1 fruit fly cellular context compared by ENCODE assay signal in the genomic region with DNA sequence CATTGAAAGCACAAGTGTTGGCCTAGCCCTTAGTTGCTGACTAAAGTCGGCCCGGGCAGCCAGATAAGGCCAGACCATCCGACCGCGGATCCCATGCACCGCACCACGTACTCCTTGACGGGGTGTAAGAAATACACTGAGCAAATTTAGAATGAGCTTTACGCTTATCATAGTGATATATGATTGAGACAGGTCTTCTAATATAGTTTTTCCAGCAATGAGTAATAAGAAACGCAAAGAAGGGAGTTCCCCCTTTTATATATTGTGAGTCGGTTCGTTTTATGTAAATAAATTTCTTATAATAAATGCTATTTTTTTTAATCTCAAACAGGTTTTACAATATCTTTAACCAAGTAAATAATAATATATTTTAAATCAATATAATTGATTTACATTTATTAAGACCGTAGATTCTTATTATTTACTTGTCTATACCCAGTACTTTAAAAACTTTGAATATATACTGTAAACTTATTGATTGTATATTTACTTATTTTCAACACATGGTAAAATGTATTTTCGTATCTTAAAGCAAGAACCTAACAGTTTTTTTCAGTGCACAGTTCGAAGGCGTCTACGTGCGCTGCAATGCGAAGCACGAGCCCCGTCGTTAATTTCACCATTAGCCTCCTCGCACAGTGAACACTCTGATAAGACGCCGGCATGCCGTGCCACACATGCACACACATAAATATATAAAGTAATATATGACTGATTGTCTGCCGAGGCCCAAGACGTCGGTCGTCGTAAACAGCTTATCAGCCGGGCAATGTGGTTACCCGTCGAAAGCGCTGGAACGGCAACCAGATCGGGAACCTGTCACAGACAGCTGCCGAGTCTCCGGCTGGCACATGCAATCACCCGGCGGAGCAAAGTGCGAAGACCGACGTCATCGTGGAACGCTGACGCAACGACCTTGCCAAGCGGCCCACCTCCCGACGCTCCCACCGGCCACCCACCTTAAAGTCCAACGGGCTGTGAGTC.
TF ChIP-seq lines count a peak whose summit lies in the region.

No protein-coding gene starts in this region.

TF ChIP-seq in whole organism, embryonic, 481 proteins besides CTCF, POLR2A, EP300 and RAD21 (continued from another document and continues in another):
- TF ChIP-seq Mrtf (GFP tag; IDR thresholded peaks at IDR 0.05; lab: Robert Waterston, UW) (no peak; the same call in 2 of the 3 replicates), CG9727 (GFP tag; optimal IDR thresholded peaks at IDR 0.05; lab: Kevin White, UChicago) (peak; percentile 85), bowl (GFP tag; IDR thresholded peaks at IDR 0.05; lab: Robert Waterston, UW) (no peak), unpg (GFP tag; optimal IDR thresholded peaks at IDR 0.05; lab: Kevin White, UChicago) (peak; percentile 4), CG14710 (tag; optimal IDR thresholded peaks at IDR 0.05; lab: Kevin White, UChicago) (peak; percentile 41), Xrp1 (GFP tag; IDR thresholded peaks at IDR 0.05; lab: Robert Waterston, UW) (peak; percentile 46), dpn (GFP tag; optimal IDR thresholded peaks at IDR 0.05; lab: Kevin White, UChicago) (peak in 1 of 2 experiments; percentile 45), ase (GFP tag; IDR thresholded peaks at IDR 0.05; lab: Robert Waterston, UW) (no peak), sc (optimal IDR thresholded peaks at IDR 0.05; lab: Kevin White, UChicago) (no peak), sc (GFP tag; optimal IDR thresholded peaks at IDR 0.05; lab: Kevin White, UChicago) (peak; percentile 19), lbe (GFP tag; optimal IDR thresholded peaks at IDR 0.05; lab: Kevin White, UChicago) (no peak), fd96Cb (tag; optimal IDR thresholded peaks at IDR 0.05; lab: Kevin White, UChicago) (peak; percentile 42), zen2 (GFP tag; IDR thresholded peaks at IDR 0.05; lab: Robert Waterston, UW; ENCODE audit: partially characterized antibody) (0 out of 3 replicates have a peak, but pooled peaks have one; percentile 27), CG12769 (tag; optimal IDR thresholded peaks at IDR 0.05; lab: Kevin White, UChicago) (peak; percentile 88), CG1603 (tag; optimal IDR thresholded peaks at IDR 0.05; lab: Kevin White, UChicago) (no peak), Usf (GFP tag; optimal IDR thresholded peaks at IDR 0.05; lab: Kevin White, UChicago) (peak; percentile 36), CG13123 (GFP tag; optimal IDR thresholded peaks at IDR 0.05; lab: Kevin White, UChicago) (no peak), mam (GFP tag; optimal IDR thresholded peaks at IDR 0.05; lab: Kevin White, UChicago) (no peak), CG14441 (GFP tag; IDR thresholded peaks at IDR 0.05; lab: Robert Waterston, UW) (peak; percentile 38; the same call in 1 of the 2 replicates), cg (GFP tag; optimal IDR thresholded peaks at IDR 0.05; lab: Kevin White, UChicago) (peak; percentile 30), CG12659 (GFP tag; optimal IDR thresholded peaks at IDR 0.05; lab: Kevin White, UChicago) (peak; percentile 68), kay (GFP tag; optimal IDR thresholded peaks at IDR 0.05; lab: Kevin White, UChicago) (peak; percentile 23), CG33557 (GFP tag; optimal IDR thresholded peaks at IDR 0.05; lab: Kevin White, UChicago) (peak; percentile 10), CG3407 (GFP tag; optimal IDR thresholded peaks at IDR 0.05; lab: Kevin White, UChicago) (peak; percentile 14), bsh (GFP tag; optimal IDR thresholded peaks at IDR 0.05; lab: Kevin White, UChicago) (peak; percentile 4 to 15), so (GFP tag; IDR thresholded peaks at IDR 0.05; lab: Robert Waterston, UW) (0 out of 3 replicates have a peak, but pooled peaks have one; percentile 39), sens (GFP tag; lab: Kevin White, UChicago) (peak; percentile 69), nom (GFP tag; optimal IDR thresholded peaks at IDR 0.05; lab: Kevin White, UChicago) (peak; percentile 94), CG9876 (GFP tag; optimal IDR thresholded peaks at IDR 0.05; lab: Kevin White, UChicago) (no peak), Sox102F (GFP tag; optimal IDR thresholded peaks at IDR 0.05; lab: Kevin White, UChicago) (peak; percentile 58), CG34376 (GFP tag; optimal IDR thresholded peaks at IDR 0.05; lab: Kevin White, UChicago) (peak; percentile 85), D19A (tag; optimal IDR thresholded peaks at IDR 0.05; lab: Kevin White, UChicago) (peak; percentile 48), Nf-YB (GFP tag; optimal IDR thresholded peaks at IDR 0.05; lab: Kevin White, UChicago) (peak; percentile 30), dmrt11E (tag; optimal IDR thresholded peaks at IDR 0.05; lab: Kevin White, UChicago) (peak; percentile 49), klu (GFP tag; IDR thresholded peaks at IDR 0.05; lab: Robert Waterston, UW) (peak; percentile 11; the same call in 1 of the 2 replicates), Sox100B (GFP tag; optimal IDR thresholded peaks at IDR 0.05; lab: Kevin White, UChicago) (peak; percentile 67), Ssrp (tag; optimal IDR thresholded peaks at IDR 0.05; lab: Kevin White, UChicago) (peak; percentile 62), corto (GFP tag; optimal IDR thresholded peaks at IDR 0.05; lab: Kevin White, UChicago) (no peak), org-1 (GFP tag; optimal IDR thresholded peaks at IDR 0.05; lab: Kevin White, UChicago) (peak; percentile 30), CG16815 (GFP tag; optimal IDR thresholded peaks at IDR 0.05; lab: Kevin White, UChicago) (peak; percentile 32), Abd-B (GFP tag; optimal IDR thresholded peaks at IDR 0.05; lab: Kevin White, UChicago) (peak; percentile 30), exex (tag; optimal IDR thresholded peaks at IDR 0.05; lab: Kevin White, UChicago) (peak; percentile 61), CG8388 (GFP tag; optimal IDR thresholded peaks at IDR 0.05; lab: Kevin White, UChicago) (peak; percentile 31), dmrt99B (tag; optimal IDR thresholded peaks at IDR 0.05; lab: Kevin White, UChicago) (peak; percentile 67), twi (tag; optimal IDR thresholded peaks at IDR 0.05; lab: Kevin White, UChicago) (peak; percentile 21), odd (GFP tag; optimal IDR thresholded peaks at IDR 0.05; lab: Kevin White, UChicago) (peak; percentile 19), CG6683 (GFP tag; optimal IDR thresholded peaks at IDR 0.05; lab: Kevin White, UChicago) (peak; percentile 6), chinmo (GFP tag; IDR thresholded peaks at IDR 0.05; lab: Robert Waterston, UW; ENCODE audit: partially characterized antibody) (peak; percentile 85; the same call in 3 of the 4 replicates), prd (optimal IDR thresholded peaks at IDR 0.05; lab: Kevin White, UChicago) (no peak), prd (GFP tag; IDR thresholded peaks at IDR 0.05; lab: Robert Waterston, UW) (peak; percentile 45; the same call in 1 of the 3 replicates), mirr (GFP tag; optimal IDR thresholded peaks at IDR 0.05; lab: Kevin White, UChicago) (peak; percentile 59), PHDP (tag; optimal IDR thresholded peaks at IDR 0.05; lab: Kevin White, UChicago) (peak; percentile 65), Aef1 (GFP tag; IDR thresholded peaks at IDR 0.05; lab: Robert Waterston, UW) (0 out of 3 replicates have a peak, but pooled peaks have one; percentile 8), pan (optimal IDR thresholded peaks at IDR 0.05; lab: Kevin White, UChicago) (no peak), pan (GFP tag; optimal IDR thresholded peaks at IDR 0.05 in 1 of 2, IDR thresholded peaks at IDR 0.05 in 1 of 2) (peak in 1 of 2 experiments; percentile 32), CG15696 (tag; optimal IDR thresholded peaks at IDR 0.05; lab: Kevin White, UChicago) (peak; percentile 25), az2 (GFP tag; optimal IDR thresholded peaks at IDR 0.05; lab: Kevin White, UChicago) (peak; percentile 51), Vsx1 (GFP tag; optimal IDR thresholded peaks at IDR 0.05; lab: Kevin White, UChicago) (peak; percentile 58), CG43689 (GFP tag; IDR thresholded peaks at IDR 0.05; lab: Robert Waterston, UW) (no peak), ftz-f1 (GFP tag; optimal IDR thresholded peaks at IDR 0.05; lab: Kevin White, UChicago) (peak; percentile 75), CG17829 (tag; optimal IDR thresholded peaks at IDR 0.05; lab: Kevin White, UChicago) (peak; percentile 33), lola (GFP tag; optimal IDR thresholded peaks at IDR 0.05; lab: Kevin White, UChicago) (peak in 1 of 3 experiments; percentile 71), CG1233 (GFP tag; optimal IDR thresholded peaks at IDR 0.05; lab: Kevin White, UChicago) (peak; percentile 39), crc (GFP tag; optimal IDR thresholded peaks at IDR 0.05; lab: Kevin White, UChicago) (peak; percentile 9), psq (GFP tag; optimal IDR thresholded peaks at IDR 0.05; lab: Kevin White, UChicago) (no peak), CoRest (tag; optimal IDR thresholded peaks at IDR 0.05; lab: Kevin White, UChicago) (peak; percentile 82), CG10147 (GFP tag; optimal IDR thresholded peaks at IDR 0.05; lab: Kevin White, UChicago) (peak; percentile 30), wor (GFP tag; IDR thresholded peaks at IDR 0.05; lab: Robert Waterston, UW) (no peak), CG6854 (GFP tag; optimal IDR thresholded peaks at IDR 0.05; lab: Kevin White, UChicago) (peak; percentile 10), CG2712 (tag; optimal IDR thresholded peaks at IDR 0.05; lab: Kevin White, UChicago) (peak; percentile 60), usp (GFP tag; optimal IDR thresholded peaks at IDR 0.05; lab: Kevin White, UChicago) (no peak), croc (GFP tag; conservative IDR thresholded peaks at IDR 0.05; lab: Robert Waterston, UW) (no peak; the same call in 2 of the 3 replicates), Hey (tag; optimal IDR thresholded peaks at IDR 0.05; lab: Kevin White, UChicago) (peak; percentile 64), CG17328 (GFP tag; IDR thresholded peaks at IDR 0.05; lab: Robert Waterston, UW) (peak; percentile 17; the same call in 1 of the 2 replicates), Optix (GFP tag; IDR thresholded peaks at IDR 0.05; lab: Robert Waterston, UW) (0 out of 3 replicates have a peak, but pooled peaks have one; percentile 24), tgo (GFP tag; IDR thresholded peaks at IDR 0.05; lab: Robert Waterston, UW) (peak; percentile 28; the same call in 2 of the 3 replicates), ci (GFP tag; IDR thresholded peaks at IDR 0.05; lab: Robert Waterston, UW) (peak; percentile 60; the same call in 2 of the 3 replicates), CG12391 (tag; optimal IDR thresholded peaks at IDR 0.05; lab: Kevin White, UChicago) (peak; percentile 66), sug (tag; optimal IDR thresholded peaks at IDR 0.05; lab: Kevin White, UChicago) (peak; percentile 80), tin (GFP tag; optimal IDR thresholded peaks at IDR 0.05; lab: Kevin White, UChicago) (peak; percentile 12), phol (tag; optimal IDR thresholded peaks at IDR 0.05; lab: Kevin White, UChicago) (peak; percentile 64), CG9817 (tag; optimal IDR thresholded peaks at IDR 0.05; lab: Kevin White, UChicago) (peak; percentile 25), YL-1 (GFP tag; optimal IDR thresholded peaks at IDR 0.05; lab: Kevin White, UChicago) (peak; percentile 19), CG2129 (GFP tag; IDR thresholded peaks at IDR 0.05; lab: Robert Waterston, UW; ENCODE audit: partially characterized antibody) (no peak), CG7987 (GFP tag; optimal IDR thresholded peaks at IDR 0.05; lab: Kevin White, UChicago) (peak; percentile 34), esg (GFP tag; conservative IDR thresholded peaks at IDR 0.05; lab: Robert Waterston, UW) (0 out of 2 replicates have a peak, but pooled peaks have one; percentile 4), CG18599 (GFP tag; optimal IDR thresholded peaks at IDR 0.05; lab: Kevin White, UChicago) (peak; percentile 42), Hr51 (GFP tag; optimal IDR thresholded peaks at IDR 0.05; lab: Kevin White, UChicago) (peak in 1 of 2 experiments; percentile 76), gem (tag; optimal IDR thresholded peaks at IDR 0.05; lab: Kevin White, UChicago) (peak; percentile 76), Meics (GFP tag; optimal IDR thresholded peaks at IDR 0.05; lab: Kevin White, UChicago) (peak; percentile 70), CG11456 (GFP tag; IDR thresholded peaks at IDR 0.05; lab: Robert Waterston, UW) (peak; percentile 59; the same call in 1 of the 3 replicates), Six4 (GFP tag; optimal IDR thresholded peaks at IDR 0.05; lab: Kevin White, UChicago) (peak; percentile 55), Hr78 (GFP tag; optimal IDR thresholded peaks at IDR 0.05; lab: Kevin White, UChicago) (peak in 1 of 2 experiments; percentile 35), gce (GFP tag; IDR thresholded peaks at IDR 0.05; lab: Robert Waterston, UW) (0 out of 3 replicates have a peak, but pooled peaks have one; percentile 5), GATAe (GFP tag; conservative IDR thresholded peaks at IDR 0.05; lab: Robert Waterston, UW) (peak; percentile 45), hb (GFP tag; IDR thresholded peaks at IDR 0.05; lab: Robert Waterston, UW; ENCODE audit: partially characterized antibody) (no peak), NFAT (GFP tag; IDR thresholded peaks at IDR 0.05; lab: Robert Waterston, UW) (0 out of 2 replicates have a peak, but pooled peaks have one; percentile 33), CG10543 (GFP tag; optimal IDR thresholded peaks at IDR 0.05; lab: Kevin White, UChicago) (peak; percentile 86), CG11504 (tag; optimal IDR thresholded peaks at IDR 0.05; lab: Kevin White, UChicago) (peak; percentile 78), CG11723 (GFP tag; optimal IDR thresholded peaks at IDR 0.05; lab: Kevin White, UChicago) (peak; percentile 26), lab (GFP tag; optimal IDR thresholded peaks at IDR 0.05; lab: Kevin White, UChicago) (peak; percentile 59), CG17359 (tag; optimal IDR thresholded peaks at IDR 0.05; lab: Kevin White, UChicago) (peak; percentile 19), CG7928 (GFP tag; optimal IDR thresholded peaks at IDR 0.05; lab: Kevin White, UChicago) (no peak), Adf1 (GFP tag; IDR thresholded peaks at IDR 0.05; lab: Robert Waterston, UW) (peak; percentile 55; the same call in 1 of the 2 replicates), HmgZ (tag; optimal IDR thresholded peaks at IDR 0.05; lab: Kevin White, UChicago) (peak; percentile 15), sd (tag; optimal IDR thresholded peaks at IDR 0.05; lab: Kevin White, UChicago) (peak; percentile 76), CG15269 (tag; optimal IDR thresholded peaks at IDR 0.05; lab: Kevin White, UChicago) (peak; percentile 53), CG13775 (GFP tag; optimal IDR thresholded peaks at IDR 0.05; lab: Kevin White, UChicago) (peak; percentile 68), Chrac-16 (GFP tag; optimal IDR thresholded peaks at IDR 0.05; lab: Kevin White, UChicago) (peak; percentile 29), CrebB (tag; optimal IDR thresholded peaks at IDR 0.05; lab: Kevin White, UChicago) (peak; percentile 10), run (tag; optimal IDR thresholded peaks at IDR 0.05; lab: Kevin White, UChicago) (no peak), trem (tag; optimal IDR thresholded peaks at IDR 0.05; lab: Kevin White, UChicago) (no peak), Mes4 (GFP tag; optimal IDR thresholded peaks at IDR 0.05; lab: Kevin White, UChicago) (no peak), pros (GFP tag; optimal IDR thresholded peaks at IDR 0.05; lab: Kevin White, UChicago) (peak; percentile 30), CG10209 (GFP tag; optimal IDR thresholded peaks at IDR 0.05; lab: Kevin White, UChicago) (peak; percentile 66)
